Worm (Caenorhabditis elegans): ENCODE results near the gene aly-1.

DNA sequence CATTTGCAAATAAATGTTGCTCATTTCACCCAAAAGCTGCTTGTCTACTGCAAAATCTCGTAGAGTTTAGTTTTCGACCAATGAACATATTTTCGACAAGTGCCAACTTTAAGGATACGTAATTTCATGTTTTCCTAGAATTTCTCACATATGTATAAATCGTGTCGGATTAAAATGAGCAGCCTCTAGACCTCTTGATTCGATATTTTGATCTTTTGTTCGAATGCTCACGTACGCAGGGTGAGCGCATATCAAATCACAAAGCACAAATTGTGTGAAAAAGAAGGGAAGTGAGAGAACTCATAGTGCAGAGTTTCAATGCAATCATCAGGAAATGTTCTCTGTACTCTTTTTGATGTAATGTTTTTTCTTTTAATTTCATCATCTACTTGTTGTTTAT is 45.2 kb upstream of the aly-1 start:
- TF ChIP-seq elt-3 (tag; optimal IDR thresholded peaks at IDR 0.05) (no peak), lsy-2 (tag; optimal IDR thresholded peaks at IDR 0.05) (no peak), nhr-237 (tag; optimal IDR thresholded peaks at IDR 0.05) (no peak), sptf-1 (tag; optimal IDR thresholded peaks at IDR 0.05) (no peak), unc-39 (tag; optimal IDR thresholded peaks at IDR 0.05) (no peak), pha-4 (tag; optimal IDR thresholded peaks at IDR 0.05) (no peak)
